Worm (Caenorhabditis elegans) whole organism, mixed stage, embryonic: ENCODE data around the gene H08J19.1.

ENCODE experiments used
- drap-1 ChIP-seq: fragments of 200-800 bp; sonication (Bioruptor generic); optimal IDR thresholded peaks from 3 replicates; lab custom pipeline; 2018; ENCODE audit warnings: mild to moderate bottlenecking, missing genetic modification characterization, missing compliant biosample characterization
- elt-1 ChIP-seq: sonication (generic microtip); optimal IDR thresholded peaks from 2 replicates; lab custom pipeline; 2017; ENCODE audit warnings: missing genetic modification characterization, mild to moderate bottlenecking, missing compliant biosample characterization, antibody characterized with exemption, moderate library complexity, borderline replicate concordance; ENCODE audit not compliant: insufficient read depth
- ham-2 ChIP-seq: fragments of 200-800 bp; sonication (Bioruptor generic); optimal IDR thresholded peaks from 2 replicates; lab custom pipeline; 2018; ENCODE audit warnings: mild to moderate bottlenecking, missing genetic modification characterization, missing compliant biosample characterization
- nhr-12 ChIP-seq: fragments of 150-350 bp; optimal IDR thresholded peaks from 2 replicates; lab custom pipeline; 2014; ENCODE audit warnings: missing biosample characterization, missing genetic modification characterization
- nhr-2 ChIP-seq: fragments of 150-350 bp; optimal IDR thresholded peaks from 2 replicates; lab custom pipeline; 2014; ENCODE audit warnings: missing biosample characterization, missing genetic modification characterization
- nhr-237 ChIP-seq: fragments of 150-350 bp; optimal IDR thresholded peaks from 2 replicates; lab custom pipeline; 2014; ENCODE audit warnings: missing biosample characterization, missing genetic modification characterization
- nhr-28 ChIP-seq: fragments of 150-350 bp; optimal IDR thresholded peaks from 2 replicates; lab custom pipeline; 2014; ENCODE audit warnings: missing biosample characterization, missing genetic modification characterization
- unc-39 ChIP-seq: fragments of 150-350 bp; optimal IDR thresholded peaks from 2 replicates; lab custom pipeline; 2014; ENCODE audit warnings: missing biosample characterization, missing genetic modification characterization

- TF ChIP-seq nhr-237, result no peak
- no peak for TF ChIP-seq ham-2
- no peak for TF ChIP-seq unc-39 (tag; lab: Kevin White, UChicago)
- no peak for TF ChIP-seq elt-1 (tag; lab: Kevin White, UChicago)
- no peak for TF ChIP-seq nhr-28 (tag; lab: Kevin White, UChicago)
- no peak for TF ChIP-seq nhr-12 (tag; lab: Kevin White, UChicago)
- no peak for TF ChIP-seq nhr-2 (tag; lab: Kevin White, UChicago)
- TF ChIP-seq drap-1 (GFP tag; lab: Kevin White, UChicago), result no peak
These were observed 38.5 kb upstream of the H08J19.1 start for ce11 chrX:15604236-15604635.
